Fruit fly (Drosophila melanogaster): ENCODE measurements around the gene CG42355.

Gene CG42355

dm6 chr3L:2038124-2038523, at the start of gene CG42355:
TSS of gene CG42355 (minus strand) at chr3L:2038224.
- TF ChIP-seq Jra (GFP tag; optimal IDR thresholded peaks at IDR 0.05), result no peak
- TF ChIP-seq woc (GFP tag; optimal IDR thresholded peaks at IDR 0.05), result no peak
- no peak for TF ChIP-seq CrebA (GFP tag; optimal IDR thresholded peaks at IDR 0.05; ENCODE audit: borderline replicate concordance)
- no peak for TF ChIP-seq Mio (GFP tag; optimal IDR thresholded peaks at IDR 0.05)
- no peak for TF ChIP-seq dmrt93B (GFP tag; optimal IDR thresholded peaks at IDR 0.05)
- TF ChIP-seq Vsx2 (GFP tag; optimal IDR thresholded peaks at IDR 0.05; ENCODE audit: partially characterized antibody), result no peak
- TF ChIP-seq brk (GFP tag; optimal IDR thresholded peaks at IDR 0.05), result no peak
- TF ChIP-seq jim (GFP tag; optimal IDR thresholded peaks at IDR 0.05), result no peak
- no peak for TF ChIP-seq lola (GFP tag; optimal IDR thresholded peaks at IDR 0.05)
- no peak for TF ChIP-seq br (GFP tag; optimal IDR thresholded peaks at IDR 0.05)
- TF ChIP-seq Myc (optimal IDR thresholded peaks at IDR 0.05), result no peak
- TF ChIP-seq GATAd (GFP tag; optimal IDR thresholded peaks at IDR 0.05), result no peak
- no peak for TF ChIP-seq psq (GFP tag; optimal IDR thresholded peaks at IDR 0.05)
- TF ChIP-seq usp (GFP tag; optimal IDR thresholded peaks at IDR 0.05), result no peak
- no peak for TF ChIP-seq Rel (GFP tag; optimal IDR thresholded peaks at IDR 0.05)
- no peak for TF ChIP-seq Rel (tag; optimal IDR thresholded peaks at IDR 0.05)
- no peak for TF ChIP-seq Dif (GFP tag; optimal IDR thresholded peaks at IDR 0.05; ENCODE audit: partially characterized antibody)

dm6 chr3L:2026691-2027090, 11.3 kb downstream of the CG42355 start, which contains the start of gene Grl62c:
TSS of gene Grl62c (plus strand) at chr3L:2026991.
- TF ChIP-seq fru (GFP tag; optimal IDR thresholded peaks at IDR 0.05) (no peak), Myc (optimal IDR thresholded peaks at IDR 0.05) (no peak), h (GFP tag; optimal IDR thresholded peaks at IDR 0.05) (no peak), pan (optimal IDR thresholded peaks at IDR 0.05) (no peak)

- TF ChIP-seq CG9705 (GFP tag; optimal IDR thresholded peaks at IDR 0.05), result no peak
- TF ChIP-seq Vsx2 (GFP tag; optimal IDR thresholded peaks at IDR 0.05; ENCODE audit: partially characterized antibody), result no peak
- TF ChIP-seq rgr (GFP tag; optimal IDR thresholded peaks at IDR 0.05), result no peak
- TF ChIP-seq Mio (GFP tag; optimal IDR thresholded peaks at IDR 0.05), result no peak
- no peak for TF ChIP-seq Dif (GFP tag; optimal IDR thresholded peaks at IDR 0.05; ENCODE audit: partially characterized antibody)
- TF ChIP-seq foxo (GFP tag; optimal IDR thresholded peaks at IDR 0.05), result no peak
- TF ChIP-seq N (GFP tag; optimal IDR thresholded peaks at IDR 0.05), result no peak
- no peak for TF ChIP-seq Jra (GFP tag; optimal IDR thresholded peaks at IDR 0.05)
- no peak for TF ChIP-seq sv (GFP tag; optimal IDR thresholded peaks at IDR 0.05)
- no peak for TF ChIP-seq Hr83 (GFP tag; optimal IDR thresholded peaks at IDR 0.05; ENCODE audit: poor library complexity, severe bottlenecking)
- no peak for TF ChIP-seq tai (GFP tag; optimal IDR thresholded peaks at IDR 0.05)
- TF ChIP-seq woc (GFP tag; optimal IDR thresholded peaks at IDR 0.05), result no peak
- TF ChIP-seq usp (GFP tag; optimal IDR thresholded peaks at IDR 0.05), result no peak
- TF ChIP-seq Dfd (GFP tag; optimal IDR thresholded peaks at IDR 0.05), result no peak
- no peak for TF ChIP-seq br (GFP tag; optimal IDR thresholded peaks at IDR 0.05)
- no peak for TF ChIP-seq HLH106 (tag; optimal IDR thresholded peaks at IDR 0.05)
- no peak for TF ChIP-seq Abd-B (GFP tag; optimal IDR thresholded peaks at IDR 0.05)
Measured at dm6 chr3L:2023291-2023690, 14.7 kb downstream of the CG42355 start, which contains the start of gene Grl62b. TSS of gene Grl62b (minus strand) at chr3L:2023391.

dm6 chr3L:2021858-2022257, 16.2 kb downstream of the CG42355 start, which contains the start of gene Grl62a:
TSS of gene Grl62a (minus strand) at chr3L:2021958.
- no peak for TF ChIP-seq foxo (GFP tag; optimal IDR thresholded peaks at IDR 0.05)
- TF ChIP-seq h (GFP tag; optimal IDR thresholded peaks at IDR 0.05), result no peak
- TF ChIP-seq dsf (GFP tag; optimal IDR thresholded peaks at IDR 0.05; ENCODE audit: borderline replicate concordance), result no peak
- TF ChIP-seq Hr78 (GFP tag; optimal IDR thresholded peaks at IDR 0.05), result no peak
- TF ChIP-seq psq (GFP tag; optimal IDR thresholded peaks at IDR 0.05), result no peak
- TF ChIP-seq rgr (GFP tag; optimal IDR thresholded peaks at IDR 0.05), result no peak
- no peak for TF ChIP-seq sv (GFP tag; optimal IDR thresholded peaks at IDR 0.05)
- no peak for TF ChIP-seq usp (GFP tag; optimal IDR thresholded peaks at IDR 0.05)
- TF ChIP-seq Hnf4 (GFP tag; optimal IDR thresholded peaks at IDR 0.05), result no peak
- no peak for TF ChIP-seq Myc (optimal IDR thresholded peaks at IDR 0.05)
- TF ChIP-seq sage (GFP tag; optimal IDR thresholded peaks at IDR 0.05), result no peak
- no peak for TF ChIP-seq jim (GFP tag; optimal IDR thresholded peaks at IDR 0.05)
- no peak for TF ChIP-seq br (GFP tag; optimal IDR thresholded peaks at IDR 0.05)

dm6 chr3L:2005551-2005950, 32.5 kb downstream of the CG42355 start, which contains the start of gene CG42841:
TSS of gene CG42841 (minus strand) at chr3L:2005651.
- no peak for TF ChIP-seq CrebA (GFP tag; optimal IDR thresholded peaks at IDR 0.05; ENCODE audit: borderline replicate concordance)
- no peak for TF ChIP-seq Sp1 (GFP tag; optimal IDR thresholded peaks at IDR 0.05)

Data from whole organism, wandering third instar larva.